Worm (Caenorhabditis elegans): Measurements from ENCODE around the gene cyp-32A1.

- TF ChIP-seq tra-4 (tag; optimal IDR thresholded peaks at IDR 0.05) (no peak), ama-1 (optimal IDR thresholded peaks at IDR 0.05) (no peak), sea-1 (GFP tag; conservative IDR thresholded peaks at IDR 0.05) (no peak), scrt-1 (GFP tag; IDR thresholded peaks at IDR 0.05) (no peak), F13C5.2 (tag; optimal IDR thresholded peaks at IDR 0.05) (no peak), ets-7 (tag; optimal IDR thresholded peaks at IDR 0.05) (no peak), hnd-1 (tag; optimal IDR thresholded peaks at IDR 0.05) (no peak), tbx-11 (GFP tag; IDR thresholded peaks at IDR 0.05) (no peak), ceh-13 (GFP tag; optimal IDR thresholded peaks at IDR 0.05) (no peak)
Measured at ce11 chrV:7741918-7742317, 39.7 kb upstream of the cyp-32A1 start.
